Fruit fly (Drosophila melanogaster): Measurements from ENCODE around the gene Zw.

Zw gene

DNA sequence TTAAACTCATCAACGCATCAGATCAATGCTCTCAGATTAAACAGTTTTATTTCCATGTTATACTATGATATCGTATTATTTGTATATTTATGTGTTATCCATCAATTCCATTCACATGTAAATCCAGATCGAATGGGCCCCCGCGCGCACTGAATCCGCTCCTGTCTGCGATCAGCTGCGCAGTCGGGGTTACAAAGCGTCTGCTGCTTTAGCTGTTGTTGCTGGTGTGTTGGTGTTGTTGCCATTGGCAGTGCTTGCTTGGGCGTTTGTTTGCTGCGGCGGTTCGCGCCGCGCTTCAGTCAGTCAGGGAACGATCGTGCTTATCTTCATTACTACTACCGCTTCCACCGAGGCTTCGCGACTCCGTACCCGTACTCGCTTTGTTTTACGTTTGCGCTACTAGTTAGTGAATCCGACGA, at the start of gene Zw:
Gene Zw (plus strand): TSS at position 262 of the 419 bp plus-strand sequence.
- TF ChIP-seq kay (GFP tag; ENCODE audit: borderline replicate concordance) (peak; percentile 61), bab1 (GFP tag; optimal IDR thresholded peaks at IDR 0.05) (peak; percentile 68), Crg-1 (GFP tag; optimal IDR thresholded peaks at IDR 0.05) (no peak), CG7101 (tag; optimal IDR thresholded peaks at IDR 0.05) (peak; percentile 63), CG1620 (GFP tag; optimal IDR thresholded peaks at IDR 0.05) (peak; percentile 80), ovo (GFP tag; optimal IDR thresholded peaks at IDR 0.05) (no peak), CG7045 (GFP tag; optimal IDR thresholded peaks at IDR 0.05) (peak; percentile 24), cnc (optimal IDR thresholded peaks at IDR 0.05) (no peak), Clk (GFP tag; optimal IDR thresholded peaks at IDR 0.05) (peak; percentile 8), CG11617 (GFP tag; optimal IDR thresholded peaks at IDR 0.05) (peak; percentile 25), pad (GFP tag; optimal IDR thresholded peaks at IDR 0.05) (peak; percentile 51), CG33017 (tag; optimal IDR thresholded peaks at IDR 0.05) (no peak), CG14711 (tag; optimal IDR thresholded peaks at IDR 0.05) (peak; percentile 43), CG5204 (GFP tag; optimal IDR thresholded peaks at IDR 0.05) (peak; percentile 46), cic (GFP tag; optimal IDR thresholded peaks at IDR 0.05) (peak; percentile 84), Mnt (GFP tag; optimal IDR thresholded peaks at IDR 0.05) (peak; percentile 69), tj (GFP tag; optimal IDR thresholded peaks at IDR 0.05) (peak; percentile 71), toe (GFP tag; optimal IDR thresholded peaks at IDR 0.05) (peak; percentile 35), CG12768 (GFP tag; optimal IDR thresholded peaks at IDR 0.05) (peak; percentile 45), Hr96 (GFP tag; optimal IDR thresholded peaks at IDR 0.05) (peak; percentile 79)

DNA sequence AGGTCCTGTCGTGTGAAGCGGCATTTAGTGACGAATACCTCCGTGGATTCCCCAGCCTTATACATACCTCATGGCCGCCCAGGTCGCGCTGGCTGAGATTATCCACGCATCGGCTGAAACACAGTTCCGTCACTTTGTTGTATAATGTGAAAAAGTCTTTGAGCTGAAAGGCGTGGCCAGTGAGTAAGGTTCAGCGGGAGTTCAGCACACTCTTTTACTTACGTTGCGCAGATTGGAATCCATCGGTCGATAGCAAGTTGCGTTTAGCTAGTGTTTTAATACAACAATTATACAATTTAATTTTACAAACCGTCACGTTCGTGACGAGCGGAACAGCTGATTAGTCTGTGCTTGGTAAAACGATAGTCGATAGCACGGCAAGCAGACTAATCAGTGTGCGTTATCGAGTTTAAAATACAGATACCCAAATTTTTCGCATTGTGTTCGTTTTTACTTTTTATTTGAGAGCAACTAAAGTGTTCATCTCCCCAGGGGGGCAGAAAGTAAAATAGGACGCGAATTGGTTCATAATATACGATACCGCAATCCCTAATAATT, 48.8 kb upstream of the Zw start, which contains the start of the genes Pstk and Tim9b:
Gene Pstk (minus strand): TSS at position 355 of the 558 bp plus-strand sequence.
Gene Tim9b (minus strand): TSS at position 355 of the 558 bp plus-strand sequence.
- TF ChIP-seq toe (GFP tag; optimal IDR thresholded peaks at IDR 0.05) (no peak), CG11617 (GFP tag; optimal IDR thresholded peaks at IDR 0.05) (no peak), tj (GFP tag; optimal IDR thresholded peaks at IDR 0.05) (no peak), bab1 (GFP tag; optimal IDR thresholded peaks at IDR 0.05) (peak; percentile 15), Clk (GFP tag; optimal IDR thresholded peaks at IDR 0.05) (no peak)

DNA sequence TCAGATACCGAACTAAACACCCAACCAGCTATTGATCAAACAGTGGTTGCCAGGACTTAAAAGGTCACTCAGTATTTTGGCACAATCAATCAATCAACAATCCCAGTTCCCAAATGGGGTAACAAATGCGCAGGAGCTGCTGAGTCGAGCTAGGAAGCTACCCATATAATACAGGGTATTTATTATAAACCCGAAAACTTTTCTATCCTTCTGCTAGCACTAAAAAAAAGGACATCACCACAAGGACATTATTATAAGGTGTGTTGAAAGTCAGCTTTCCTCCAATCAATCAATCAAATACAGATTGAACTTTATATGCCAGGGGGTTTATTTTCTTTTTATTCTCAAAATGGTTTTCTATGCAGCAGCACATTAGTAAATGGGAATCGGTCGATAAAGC, 45.9 kb upstream of the Zw start, which contains the start of gene CG14221:
Gene CG14221 (minus strand): TSS at position 101 of the 400 bp plus-strand sequence.
- TF ChIP-seq bab1 (GFP tag; optimal IDR thresholded peaks at IDR 0.05) (no peak), Mnt (GFP tag; optimal IDR thresholded peaks at IDR 0.05) (no peak), Hr96 (GFP tag; optimal IDR thresholded peaks at IDR 0.05) (no peak), tj (GFP tag; optimal IDR thresholded peaks at IDR 0.05) (no peak), pad (GFP tag; optimal IDR thresholded peaks at IDR 0.05) (no peak), CG5204 (GFP tag; optimal IDR thresholded peaks at IDR 0.05) (no peak), CG12768 (GFP tag; optimal IDR thresholded peaks at IDR 0.05) (no peak)

DNA sequence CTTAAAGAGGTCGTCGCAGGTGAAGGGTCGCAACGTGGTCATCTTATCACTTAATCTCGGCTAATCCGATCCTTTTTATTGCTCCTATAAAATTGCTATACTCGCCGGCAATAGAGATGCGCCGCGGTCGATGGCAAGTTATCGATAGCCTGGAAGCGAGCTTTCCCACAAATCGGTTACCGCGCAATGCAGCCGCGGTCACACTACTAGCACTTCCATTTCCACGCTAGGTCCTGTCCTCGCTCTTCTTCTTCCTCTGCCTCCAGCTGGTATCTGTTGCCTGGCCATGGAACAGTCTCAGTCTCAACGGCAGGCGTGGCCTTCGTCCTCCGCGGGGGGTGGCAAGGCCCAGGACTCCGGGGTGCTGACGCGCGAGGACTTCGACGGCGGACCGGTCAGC, 44.1 kb upstream of the Zw start, which contains the start of the genes Naa20A and MKP-4:
Gene Naa20A (minus strand): TSS at position 151 of the 400 bp plus-strand sequence.
Gene MKP-4 (plus strand): TSS at position 191 of the 400 bp plus-strand sequence.
- TF ChIP-seq cnc (optimal IDR thresholded peaks at IDR 0.05) (no peak), Mnt (GFP tag; optimal IDR thresholded peaks at IDR 0.05) (peak; percentile 39)

DNA sequence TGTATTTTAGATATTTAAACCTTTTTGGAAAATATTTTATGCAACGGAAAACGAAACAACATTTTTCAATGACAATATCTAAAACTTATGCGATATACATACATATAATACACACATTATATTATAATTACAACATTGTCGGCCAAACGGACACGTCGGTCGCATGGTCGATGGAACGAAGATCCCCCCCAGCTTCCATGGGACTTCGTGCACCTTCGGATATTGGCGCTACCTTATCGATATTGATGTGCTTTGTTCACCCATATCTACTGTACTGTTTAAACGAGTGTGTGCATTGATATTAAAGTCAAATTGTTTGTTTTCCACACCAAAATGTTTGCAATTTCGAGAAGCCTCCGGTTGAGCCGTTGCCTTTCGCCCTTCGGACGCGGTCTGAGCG, 41.6 kb upstream of the Zw start, which contains the start of gene CG14212:
Gene CG14212 (plus strand): TSS at position 301 of the 400 bp plus-strand sequence.
- no peak for TF ChIP-seq CG14711 (tag; optimal IDR thresholded peaks at IDR 0.05)
- TF ChIP-seq Crg-1 (GFP tag; optimal IDR thresholded peaks at IDR 0.05), result no peak
- TF ChIP-seq CG33017 (tag; optimal IDR thresholded peaks at IDR 0.05), result no peak
- no peak for TF ChIP-seq cic (GFP tag; optimal IDR thresholded peaks at IDR 0.05)
- TF ChIP-seq pad (GFP tag; optimal IDR thresholded peaks at IDR 0.05), result no peak
- TF ChIP-seq tj (GFP tag; optimal IDR thresholded peaks at IDR 0.05), result no peak
- TF ChIP-seq Hr96 (GFP tag; optimal IDR thresholded peaks at IDR 0.05), result no peak
- TF ChIP-seq Mnt (GFP tag; optimal IDR thresholded peaks at IDR 0.05), result no peak
- TF ChIP-seq ovo (GFP tag; optimal IDR thresholded peaks at IDR 0.05), result no peak
- TF ChIP-seq toe (GFP tag; optimal IDR thresholded peaks at IDR 0.05), result no peak
- no peak for TF ChIP-seq CG1620 (GFP tag; optimal IDR thresholded peaks at IDR 0.05)
- no peak for TF ChIP-seq cnc (optimal IDR thresholded peaks at IDR 0.05)
- TF ChIP-seq CG5204 (GFP tag; optimal IDR thresholded peaks at IDR 0.05), result no peak
- no peak for TF ChIP-seq kay (GFP tag; ENCODE audit: borderline replicate concordance)
- TF ChIP-seq bab1 (GFP tag; optimal IDR thresholded peaks at IDR 0.05), result no peak
- TF ChIP-seq CG7045 (GFP tag; optimal IDR thresholded peaks at IDR 0.05), result no peak
- TF ChIP-seq CG12768 (GFP tag; optimal IDR thresholded peaks at IDR 0.05), result no peak
- TF ChIP-seq Clk (GFP tag; optimal IDR thresholded peaks at IDR 0.05), result no peak
- no peak for TF ChIP-seq CG7101 (tag; optimal IDR thresholded peaks at IDR 0.05)

DNA sequence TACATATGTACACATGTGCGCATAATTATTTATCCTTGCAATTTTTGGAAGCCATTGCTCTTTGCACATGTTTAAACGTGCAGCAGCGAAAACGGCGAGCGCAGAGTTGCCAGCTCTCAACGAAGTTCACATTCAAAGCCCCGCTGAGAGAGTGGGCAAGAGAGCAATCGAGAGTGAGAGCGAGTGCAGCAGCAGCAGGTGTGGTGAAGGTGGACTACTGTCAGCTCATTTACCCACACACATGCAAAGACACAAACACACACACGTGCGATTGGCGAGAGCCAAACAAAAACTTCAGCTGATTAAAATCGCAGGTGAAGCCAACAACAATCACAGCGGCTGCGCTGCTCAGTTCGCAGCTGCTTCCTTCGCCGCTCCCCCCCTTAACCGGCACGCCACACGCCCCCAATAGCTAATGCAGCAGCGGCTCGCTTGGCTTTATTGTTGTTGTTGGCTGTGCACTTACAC, 35.7 kb upstream of the Zw start:
- TF ChIP-seq cnc (optimal IDR thresholded peaks at IDR 0.05) (no peak), cic (GFP tag; optimal IDR thresholded peaks at IDR 0.05) (peak; percentile 64), CG5204 (GFP tag; optimal IDR thresholded peaks at IDR 0.05) (no peak), kay (GFP tag; ENCODE audit: borderline replicate concordance) (no peak), pad (GFP tag; optimal IDR thresholded peaks at IDR 0.05) (peak; percentile 78), Hr96 (GFP tag; optimal IDR thresholded peaks at IDR 0.05) (no peak), CG12768 (GFP tag; optimal IDR thresholded peaks at IDR 0.05) (peak; percentile 17), Mnt (GFP tag; optimal IDR thresholded peaks at IDR 0.05) (peak; percentile 90), bab1 (GFP tag; optimal IDR thresholded peaks at IDR 0.05) (peak; percentile 16), tj (GFP tag; optimal IDR thresholded peaks at IDR 0.05) (peak; percentile 60), CG14711 (tag; optimal IDR thresholded peaks at IDR 0.05) (peak; percentile 25), CG11617 (GFP tag; optimal IDR thresholded peaks at IDR 0.05) (peak; percentile 12), CG1620 (GFP tag; optimal IDR thresholded peaks at IDR 0.05) (no peak), CG33017 (tag; optimal IDR thresholded peaks at IDR 0.05) (no peak), toe (GFP tag; optimal IDR thresholded peaks at IDR 0.05) (no peak), Clk (GFP tag; optimal IDR thresholded peaks at IDR 0.05) (no peak), CG7101 (tag; optimal IDR thresholded peaks at IDR 0.05) (peak; percentile 10), ovo (GFP tag; optimal IDR thresholded peaks at IDR 0.05) (no peak)
